Fruit fly (Drosophila melanogaster): Measurements from ENCODE around the gene r2d2.
A peak's percentile ranks its signal among the peaks of the same experiment; 100 is the strongest.

The r2d2 gene

DNA sequence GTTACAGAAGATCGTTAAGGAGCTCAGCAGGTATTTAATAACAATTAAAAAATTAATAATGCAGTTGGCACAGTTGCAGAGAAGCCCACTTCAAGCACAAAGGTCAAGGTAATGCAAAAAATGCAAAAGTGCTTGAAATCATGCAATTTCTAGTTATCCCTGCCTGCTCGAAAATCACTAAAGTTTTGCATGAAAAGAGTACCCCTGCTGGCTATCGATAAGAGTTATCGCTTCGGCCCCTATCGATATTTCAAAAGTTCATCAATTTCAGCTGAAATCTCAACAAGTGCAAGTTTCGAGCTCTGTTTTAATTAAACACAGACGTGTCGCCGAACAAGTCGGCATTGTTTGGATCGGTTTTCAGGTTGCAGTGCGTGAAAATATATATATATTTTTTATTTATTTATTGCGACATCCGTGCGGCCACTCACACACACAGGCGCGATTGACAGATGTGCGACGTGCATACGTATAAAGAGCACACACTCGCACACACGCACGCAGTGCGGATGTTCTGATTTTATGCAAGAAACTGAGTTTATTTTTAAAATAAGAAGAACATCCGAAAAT is 21.4 kb downstream of the r2d2 start (continued):
- TF ChIP-seq CG9139 (GFP tag; optimal IDR thresholded peaks at IDR 0.05) = no peak
- peak; percentile 64 for TF ChIP-seq CG6854 (GFP tag; optimal IDR thresholded peaks at IDR 0.05)
- TF ChIP-seq CG6163 (GFP tag; IDR thresholded peaks at IDR 0.05) = no peak
- TF ChIP-seq CG15336 (GFP tag; IDR thresholded peaks at IDR 0.05) = peak; percentile 26; the same call in 1 of the 2 replicates
- peak; percentile 83 for TF ChIP-seq Eip78C (GFP tag)
- TF ChIP-seq esn (GFP tag; optimal IDR thresholded peaks at IDR 0.05) = peak; percentile 56
- TF ChIP-seq spab (GFP tag; optimal IDR thresholded peaks at IDR 0.05) = no peak
- TF ChIP-seq Gug (GFP tag; IDR thresholded peaks at IDR 0.05) = peak; percentile 40; the same call in 1 of the 2 replicates
- peak; percentile 77 for TF ChIP-seq Eip93F (GFP tag; optimal IDR thresholded peaks at IDR 0.05)

DNA sequence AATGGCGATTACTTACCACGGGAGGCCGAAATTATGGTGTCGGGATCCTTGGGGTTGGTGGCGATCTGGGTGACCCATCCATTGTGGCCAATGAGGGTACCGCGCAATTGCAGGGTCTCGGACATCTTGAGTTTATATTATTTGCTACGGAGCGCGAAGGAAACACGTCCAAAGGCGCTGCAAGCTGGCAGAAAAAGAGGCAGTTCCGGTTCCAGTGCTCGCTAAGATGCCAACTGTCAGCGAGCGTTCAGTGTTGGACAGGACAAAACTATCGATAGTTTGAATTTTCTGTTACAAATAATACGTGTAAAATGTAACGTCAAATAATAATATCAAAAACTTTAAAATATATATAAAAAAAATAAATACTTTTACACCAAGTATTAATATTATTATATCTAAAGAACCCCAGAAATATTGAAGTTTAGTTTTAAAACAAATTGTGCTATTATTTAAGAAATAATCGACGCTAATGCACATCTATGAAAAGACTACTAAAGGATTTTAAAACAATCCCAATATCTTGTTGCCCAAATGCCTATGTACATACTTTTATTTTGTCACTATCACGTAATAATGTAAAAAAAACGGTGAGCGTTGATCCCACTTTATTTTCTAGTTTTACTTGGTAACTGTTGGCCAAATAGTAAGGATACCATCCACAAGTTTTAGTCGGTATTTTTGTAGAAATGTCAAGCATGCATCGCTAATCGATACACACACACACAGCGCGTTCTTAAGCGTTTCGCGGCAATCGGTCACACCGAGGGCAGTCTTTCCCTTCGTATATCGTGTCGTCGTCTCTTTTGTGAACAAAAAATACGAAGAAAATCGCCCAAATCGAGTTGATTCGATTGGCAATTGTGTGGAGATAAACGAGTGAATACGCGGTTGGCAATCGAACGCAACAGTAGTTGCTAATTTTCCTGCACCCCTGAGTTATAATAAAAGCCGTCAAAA is 27.4 kb downstream of the r2d2 start, which contains the start of the genes Rack1 and mts:
TSS of gene Rack1 (minus strand) at position 271 of the 960 bp plus-strand sequence.
TSS of gene mts (plus strand) at position 606 of the 960 bp plus-strand sequence.
- peak; percentile 68 for TF ChIP-seq OdsH (GFP tag; optimal IDR thresholded peaks at IDR 0.05)
- TF ChIP-seq Sox102F (GFP tag; optimal IDR thresholded peaks at IDR 0.05) = peak; percentile 78
- TF ChIP-seq CG34406 (GFP tag; optimal IDR thresholded peaks at IDR 0.05) = peak; percentile 73
- TF ChIP-seq lz (GFP tag; optimal IDR thresholded peaks at IDR 0.05) = peak; percentile 82
- TF ChIP-seq CG10669 (GFP tag; optimal IDR thresholded peaks at IDR 0.05) = peak; percentile 71
- TF ChIP-seq CG6163 (GFP tag; IDR thresholded peaks at IDR 0.05) = peak; percentile 86
- no peak for TF ChIP-seq CG11294 (GFP tag; IDR thresholded peaks at IDR 0.05)
- peak; percentile 49 for TF ChIP-seq CG11902 (GFP tag; optimal IDR thresholded peaks at IDR 0.05)
- peak; percentile 73 for TF ChIP-seq CG16779 (tag; optimal IDR thresholded peaks at IDR 0.05)
- peak; percentile 74 for TF ChIP-seq CG7368 (GFP tag; optimal IDR thresholded peaks at IDR 0.05)
- peak; percentile 43 for TF ChIP-seq Hr4 (GFP tag; optimal IDR thresholded peaks at IDR 0.05)
- peak; percentile 60 for TF ChIP-seq CG3032 (tag; optimal IDR thresholded peaks at IDR 0.05)
- TF ChIP-seq CG4318 (GFP tag; optimal IDR thresholded peaks at IDR 0.05) = no peak
- peak; percentile 63 for TF ChIP-seq CG10631 (GFP tag; optimal IDR thresholded peaks at IDR 0.05)
- peak; percentile 79 for TF ChIP-seq topi (GFP tag; optimal IDR thresholded peaks at IDR 0.05)
- peak; percentile 74 for TF ChIP-seq acj6 (GFP tag; optimal IDR thresholded peaks at IDR 0.05)
- TF ChIP-seq esn (GFP tag; optimal IDR thresholded peaks at IDR 0.05) = peak; percentile 85
- TF ChIP-seq CG8119 (GFP tag; IDR thresholded peaks at IDR 0.05) = peak; percentile 34; the same call in 1 of the 3 replicates
- peak; percentile 47 for TF ChIP-seq CG11762 (GFP tag; optimal IDR thresholded peaks at IDR 0.05; ENCODE audit: insufficient read depth)
- TF ChIP-seq CG6276 (GFP tag; optimal IDR thresholded peaks at IDR 0.05) = peak; percentile 12
- no peak for TF ChIP-seq Hr38 (GFP tag; optimal IDR thresholded peaks at IDR 0.05)
- TF ChIP-seq net (GFP tag; optimal IDR thresholded peaks at IDR 0.05) = peak; percentile 84
- TF ChIP-seq salr (GFP tag; optimal IDR thresholded peaks at IDR 0.05) = peak; percentile 36 to 83
- TF ChIP-seq fkh (GFP tag; optimal IDR thresholded peaks at IDR 0.05) = peak; percentile 57
- no peak for TF ChIP-seq Ets21C (GFP tag; optimal IDR thresholded peaks at IDR 0.05)
- no peak for TF ChIP-seq Lpt (GFP tag; optimal IDR thresholded peaks at IDR 0.05)
- peak; percentile 79 for TF ChIP-seq eg (GFP tag; IDR thresholded peaks at IDR 0.05)
- TF ChIP-seq Met (GFP tag; optimal IDR thresholded peaks at IDR 0.05) = peak; percentile 78
- peak; percentile 31 for TF ChIP-seq dsx (GFP tag; optimal IDR thresholded peaks at IDR 0.05; ENCODE audit: poor library complexity, severe bottlenecking)
- peak; percentile 64 for TF ChIP-seq CG31627 (GFP tag; optimal IDR thresholded peaks at IDR 0.05)
- peak; percentile 64 for TF ChIP-seq Hr39 (GFP tag; optimal IDR thresholded peaks at IDR 0.05)
- TF ChIP-seq Gug (GFP tag; IDR thresholded peaks at IDR 0.05) = no peak
- peak; percentile 62 for TF ChIP-seq CG1621 (tag; optimal IDR thresholded peaks at IDR 0.05)
- TF ChIP-seq cyc (GFP tag; optimal IDR thresholded peaks at IDR 0.05) = peak; percentile 77
- TF ChIP-seq dac (GFP tag; optimal IDR thresholded peaks at IDR 0.05) = peak; percentile 54
- TF ChIP-seq Eip78C (GFP tag) = peak; percentile 94
- no peak for TF ChIP-seq CG32006 (GFP tag; optimal IDR thresholded peaks at IDR 0.05)
- peak; percentile 100 for TF ChIP-seq achi (GFP tag; optimal IDR thresholded peaks at IDR 0.05)
- peak; percentile 82 for TF ChIP-seq CG9139 (GFP tag; optimal IDR thresholded peaks at IDR 0.05)
- TF ChIP-seq fd85E (GFP tag; optimal IDR thresholded peaks at IDR 0.05) = peak; percentile 72
- TF ChIP-seq CG6792 (GFP tag; optimal IDR thresholded peaks at IDR 0.05) = peak; percentile 57
- no peak for TF ChIP-seq CG15336 (GFP tag; IDR thresholded peaks at IDR 0.05)
- no peak for TF ChIP-seq Ets96B (tag; optimal IDR thresholded peaks at IDR 0.05)
